Fruit fly (Drosophila melanogaster): ENCODE data around the gene CG8630.

DNA sequence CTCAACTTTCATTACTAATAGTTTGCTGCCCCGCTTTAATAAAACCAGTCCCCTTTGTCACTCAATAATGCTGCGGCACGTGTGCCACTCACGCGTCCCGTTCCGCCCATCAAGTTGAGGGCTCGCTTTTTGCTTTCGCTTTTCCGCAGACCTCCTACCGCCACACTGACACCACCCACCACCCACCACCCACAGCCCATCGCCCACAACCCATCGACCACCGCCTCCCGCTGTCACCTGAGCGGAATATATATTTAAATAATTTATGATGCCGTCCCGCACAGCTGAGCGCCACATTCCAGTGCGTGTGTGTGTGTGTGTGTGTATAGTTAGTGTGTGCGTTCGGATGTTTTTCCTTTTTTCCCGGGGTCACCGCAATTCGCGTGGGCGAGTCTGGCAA, 37.8 kb upstream of the CG8630 start:
- TF ChIP-seq psq (optimal IDR thresholded peaks at IDR 0.05) (no peak), CG8478 (optimal IDR thresholded peaks at IDR 0.05) (no peak), usp (GFP tag; optimal IDR thresholded peaks at IDR 0.05) (no peak), pan (optimal IDR thresholded peaks at IDR 0.05) (no peak)

All from whole organism.